Worm (Caenorhabditis elegans) whole organism, L4 larva: Measurements from ENCODE around the gene C46C11.3.

Experiments
- F26F4.8 ChIP-seq: fragments of 200-800 bp; sonication (Bioruptor generic); conservative IDR thresholded peaks from 2 replicates; pipeline ENCODE4 v1.3.6; 2022; ENCODE audit warnings: missing genetic modification characterization, missing compliant biosample characterization
- R02D3.7 ChIP-seq: fragments of 150-350 bp; sonication (generic microtip); optimal IDR thresholded peaks from 3 replicates; lab custom pipeline; 2014; ENCODE audit warnings: missing biosample characterization, missing genetic modification characterization
- T26A8.4 ChIP-seq: fragments of 200-800 bp; sonication (Bioruptor generic); IDR thresholded peaks from 2 replicates; pipeline ENCODE4 v1.3.6; 2022; ENCODE audit warnings: missing genetic modification characterization, missing compliant biosample characterization
- daf-16 ChIP-seq, 3 experiments: sonication (generic microtip); optimal IDR thresholded peaks; 2 replicates each; lab custom pipeline; 2016 to 2017; ENCODE audit warnings: missing genetic modification characterization in 3 of 3, missing genetic modification reagents in 3 of 3, mild to moderate bottlenecking in 2 of 3, missing compliant biosample characterization in 2 of 3, missing biosample characterization in 1 of 3, moderate library complexity in 1 of 3
- fkh-10 ChIP-seq: fragments of 150-350 bp; optimal IDR thresholded peaks from 2 replicates; lab custom pipeline; 2014; ENCODE audit warnings: missing biosample characterization, missing genetic modification reagents, missing genetic modification characterization
- mxl-2 ChIP-seq: fragments of 200-800 bp; sonication (Bioruptor generic); conservative IDR thresholded peaks from 2 replicates; pipeline ENCODE4 v1.3.6; 2022; ENCODE audit warnings: missing genetic modification reagents, missing genetic modification characterization, missing compliant biosample characterization
- nhr-10 ChIP-seq: fragments of 150-350 bp; optimal IDR thresholded peaks from 2 replicates; lab custom pipeline; 2014; ENCODE audit warnings: missing biosample characterization, missing genetic modification characterization
- nhr-111 ChIP-seq: fragments of 200-800 bp; sonication (Bioruptor generic); optimal IDR thresholded peaks from 2 replicates; lab custom pipeline; 2018; ENCODE audit warnings: mild to moderate bottlenecking, missing genetic modification characterization, missing compliant biosample characterization
- pha-4 ChIP-seq, 2 experiments: fragments of 150-350 bp in 1 of 2; fragments of 200-800 bp in 1 of 2; sonication (Bioruptor generic) in 1 of 2; IDR thresholded peaks in 1 of 2; optimal IDR thresholded peaks in 1 of 2; 2 replicates each; pipeline versions ENCODE4 v1.3.6 to Lab custom; 2014 to 2022; ENCODE audit warnings: missing genetic modification characterization in 2 of 2, missing genetic modification reagents in 2 of 2, missing biosample characterization in 1 of 2, missing compliant biosample characterization in 1 of 2
- skn-1 ChIP-seq: fragments of 150-350 bp; optimal IDR thresholded peaks from 2 replicates; lab custom pipeline; 2014; ENCODE audit warnings: missing biosample characterization, missing genetic modification characterization
- tra-1 ChIP-seq: fragments of 200-800 bp; sonication (Bioruptor generic); IDR thresholded peaks from 2 replicates; pipeline ENCODE4 v1.3.6; 2022; ENCODE audit warnings: missing genetic modification reagents, missing genetic modification characterization, missing compliant biosample characterization
- ztf-11 ChIP-seq: fragments of 150-350 bp; optimal IDR thresholded peaks from 2 replicates; lab custom pipeline; 2014; ENCODE audit warnings: missing biosample characterization, missing genetic modification characterization

ce11 chrX:4657577-4657976 lies 35.5 kb downstream of the C46C11.3 start:
- TF ChIP-seq F26F4.8 (GFP tag; lab: Robert Waterston, UW) (no peak), skn-1 (no peak), nhr-111 (GFP tag; lab: Kevin White, UChicago) (no peak), nhr-10 (no peak), R02D3.7 (tag; lab: Kevin White, UChicago) (no peak), pha-4 (GFP tag; IDR thresholded peaks at IDR 0.05; lab: Robert Waterston, UW) (no peak), pha-4 (tag; optimal IDR thresholded peaks at IDR 0.05; lab: Kevin White, UChicago) (no peak), tra-1 (no peak), fkh-10 (GFP tag; lab: Kevin White, UChicago) (no peak), daf-16 (GFP tag; optimal IDR thresholded peaks at IDR 0.05; lab: Kevin White, UChicago) (no peak), daf-16 (tag; optimal IDR thresholded peaks at IDR 0.05; lab: Kevin White, UChicago) (no peak), T26A8.4 (no peak), mxl-2 (GFP tag; lab: Robert Waterston, UW) (no peak), ztf-11 (tag; lab: Kevin White, UChicago) (no peak)
